Fruit fly (Drosophila melanogaster) whole organism, embryonic: ENCODE measurements around the gene CG17027.
A peak's percentile ranks its signal among the peaks of the same experiment; 100 is the strongest.

ENCODE experiments used
- Aef1 ChIP-seq: fragments of 200-800 bp; sonication (Bioruptor generic); IDR thresholded peaks from 3 replicates; pipeline ENCODE4 v1.3.6; 2022; ENCODE audit warnings: missing biosample characterization, missing genetic modification characterization
- Asciz ChIP-seq: fragments of 200-800 bp; sonication (Bioruptor generic); optimal IDR thresholded peaks from 2 replicates; lab custom pipeline; 2017; ENCODE audit warnings: missing biosample characterization, mild to moderate bottlenecking, missing genetic modification characterization, missing genetic modification reagents
- B-H2 ChIP-seq: fragments of 200-800 bp; sonication (Bioruptor generic); optimal IDR thresholded peaks from 2 replicates; lab custom pipeline; 2018; ENCODE audit warnings: missing biosample characterization, mild to moderate bottlenecking, missing genetic modification characterization
- CG12299 ChIP-seq: fragments of 200-800 bp; sonication (Bioruptor generic); optimal IDR thresholded peaks from 2 replicates; lab custom pipeline; 2018; ENCODE audit warnings: missing biosample characterization, mild to moderate bottlenecking, missing genetic modification characterization
- CG13123 ChIP-seq: fragments of 200-800 bp; sonication (Bioruptor generic); optimal IDR thresholded peaks from 2 replicates; lab custom pipeline; 2016; ENCODE audit warnings: missing biosample characterization, missing genetic modification characterization
- CG13287 ChIP-seq: fragments of 200-800 bp; sonication (Bioruptor generic); IDR thresholded peaks from 2 replicates; pipeline ENCODE4 v1.3.6; 2022; ENCODE audit warnings: missing biosample characterization, missing genetic modification characterization; ENCODE audit not compliant: partially characterized antibody
- CG14965 ChIP-seq: fragments of 200-800 bp; sonication (Bioruptor generic); optimal IDR thresholded peaks from 2 replicates; lab custom pipeline; 2016; ENCODE audit warnings: missing biosample characterization, missing genetic modification characterization, borderline replicate concordance
- CG17385 ChIP-seq: fragments of 200-800 bp; sonication (Bioruptor generic); optimal IDR thresholded peaks from 3 replicates; lab custom pipeline; 2018; ENCODE audit warnings: missing biosample characterization, mild to moderate bottlenecking, missing genetic modification characterization
- CG18011 ChIP-seq: fragments of 200-800 bp; sonication (Bioruptor generic); optimal IDR thresholded peaks from 2 replicates; lab custom pipeline; 2017; ENCODE audit warnings: missing biosample characterization, missing genetic modification characterization, mild to moderate bottlenecking, moderate library complexity, missing genotype
- CG30403 ChIP-seq: fragments of 200-800 bp; sonication (Bioruptor generic); optimal IDR thresholded peaks from 3 replicates; lab custom pipeline; 2016; ENCODE audit warnings: missing biosample characterization, missing genetic modification characterization
- CG4820 ChIP-seq: fragments of 200-800 bp; sonication (Bioruptor generic); optimal IDR thresholded peaks from 3 replicates; lab custom pipeline; 2016; ENCODE audit warnings: missing biosample characterization, missing genetic modification characterization
- CG4854 ChIP-seq: fragments of 200-800 bp; sonication (Bioruptor generic); optimal IDR thresholded peaks from 2 replicates; lab custom pipeline; 2016; ENCODE audit warnings: missing biosample characterization, missing genetic modification characterization, inconsistent platforms
- CG5245 ChIP-seq: fragments of 200-800 bp; sonication (Bioruptor generic); optimal IDR thresholded peaks from 3 replicates; lab custom pipeline; 2016; ENCODE audit warnings: missing biosample characterization, missing genetic modification characterization
- CG6654 ChIP-seq: fragments of 200-800 bp; sonication (Bioruptor generic); optimal IDR thresholded peaks from 2 replicates; lab custom pipeline; 2017; ENCODE audit warnings: missing biosample characterization, mild to moderate bottlenecking, missing genetic modification characterization
- CG6791 ChIP-seq: fragments of 200-800 bp; sonication (Bioruptor generic); IDR thresholded peaks from 3 replicates; pipeline ENCODE4 v1.3.6; 2022; ENCODE audit warnings: missing biosample characterization, missing genetic modification characterization; ENCODE audit not compliant: partially characterized antibody
- CG6813 ChIP-seq: fragments of 200-800 bp; sonication (Bioruptor generic); optimal IDR thresholded peaks from 2 replicates; lab custom pipeline; 2017; ENCODE audit warnings: missing biosample characterization, missing genetic modification characterization, mild to moderate bottlenecking, moderate library complexity, missing genetic modification reagents
- Chrac-16 ChIP-seq: fragments of 200-800 bp; sonication (Bioruptor generic); optimal IDR thresholded peaks from 3 replicates; lab custom pipeline; 2016; ENCODE audit warnings: missing biosample characterization, missing genetic modification characterization
- CrebB ChIP-seq: fragments of 200-800 bp; sonication (Bioruptor generic); optimal IDR thresholded peaks from 3 replicates; lab custom pipeline; 2018; ENCODE audit warnings: missing biosample characterization, mild to moderate bottlenecking, missing genetic modification characterization
- Dek ChIP-seq: fragments of 200-800 bp; sonication (Bioruptor generic); optimal IDR thresholded peaks from 3 replicates; lab custom pipeline; 2019; ENCODE audit warnings: missing biosample characterization, mild to moderate bottlenecking, missing genetic modification characterization, moderate library complexity
- Doc2 ChIP-seq: fragments of 200-800 bp; sonication (Bioruptor generic); IDR thresholded peaks from 2 replicates; pipeline ENCODE4 v1.3.6; 2022; ENCODE audit warnings: missing biosample characterization, missing genetic modification characterization
- Fer3 ChIP-seq: fragments of 200-800 bp; sonication (Bioruptor generic); optimal IDR thresholded peaks from 2 replicates; lab custom pipeline; 2018; ENCODE audit warnings: missing biosample characterization, mild to moderate bottlenecking, missing genetic modification characterization, moderate library complexity
- HLH4C ChIP-seq: fragments of 200-800 bp; sonication (Bioruptor generic); IDR thresholded peaks from 3 replicates; pipeline ENCODE4 v1.3.6; 2022; ENCODE audit warnings: missing biosample characterization, missing genetic modification characterization; ENCODE audit not compliant: partially characterized antibody
- Hey ChIP-seq: fragments of 200-800 bp; sonication (Bioruptor generic); optimal IDR thresholded peaks from 3 replicates; lab custom pipeline; 2018; ENCODE audit warnings: missing biosample characterization, mild to moderate bottlenecking, missing genetic modification characterization
- Hr3 ChIP-seq: fragments of 200-800 bp; sonication (Bioruptor generic); optimal IDR thresholded peaks from 3 replicates; lab custom pipeline; 2016; ENCODE audit warnings: missing biosample characterization, missing genetic modification characterization
- Hr39 ChIP-seq: fragments of >200 bp; optimal IDR thresholded peaks from 2 replicates; lab custom pipeline; 2017
- NK7.1 ChIP-seq: fragments of 200-800 bp; sonication (Bioruptor generic); optimal IDR thresholded peaks from 3 replicates; lab custom pipeline; 2016; ENCODE audit warnings: missing biosample characterization, missing genetic modification characterization
- Nf-YC ChIP-seq: fragments of 200-800 bp; optimal IDR thresholded peaks from 3 replicates; lab custom pipeline; 2019; ENCODE audit warnings: missing biosample characterization, mild to moderate bottlenecking, missing genetic modification characterization, moderate library complexity
- Poxn ChIP-seq: fragments of 200-800 bp; sonication (Bioruptor generic); IDR thresholded peaks from 2 replicates; pipeline ENCODE4 v1.3.6; 2022; ENCODE audit warnings: missing biosample characterization, missing genetic modification characterization
- Spps ChIP-seq: fragments of 200-800 bp; sonication (Bioruptor generic); optimal IDR thresholded peaks from 2 replicates; lab custom pipeline; 2018; ENCODE audit warnings: missing biosample characterization, mild to moderate bottlenecking, missing genetic modification characterization
- Trl ChIP-seq, 3 experiments: fragments of >200 bp in 2 of 3; fragments of 200-800 bp in 1 of 3; sonication (Bioruptor generic) in 1 of 3; optimal IDR thresholded peaks; 2 replicates in 1 of 3; 3 replicates in 2 of 3; lab custom pipeline; 2016 to 2017; ENCODE audit warnings: missing biosample characterization in 1 of 3, missing genetic modification characterization in 1 of 3
- Vsx1 ChIP-seq: fragments of 200-800 bp; sonication (Bioruptor generic); optimal IDR thresholded peaks from 2 replicates; lab custom pipeline; 2017; ENCODE audit warnings: missing biosample characterization, mild to moderate bottlenecking, missing genetic modification characterization, missing genetic modification reagents
- br ChIP-seq: fragments of >200 bp; optimal IDR thresholded peaks from 2 replicates; lab custom pipeline; 2017
- btn ChIP-seq: fragments of 200-800 bp; sonication (Bioruptor generic); optimal IDR thresholded peaks from 2 replicates; lab custom pipeline; 2016; ENCODE audit warnings: missing biosample characterization, missing genetic modification characterization
- chinmo ChIP-seq: fragments of 200-800 bp; sonication (Bioruptor generic); IDR thresholded peaks from 4 replicates; pipeline ENCODE4 v1.3.6; 2022; ENCODE audit warnings: missing biosample characterization, missing genetic modification characterization; ENCODE audit not compliant: partially characterized antibody
- dati ChIP-seq: fragments of 200-800 bp; sonication (Bioruptor generic); IDR thresholded peaks from 2 replicates; pipeline ENCODE4 v1.3.6; 2022; ENCODE audit warnings: missing biosample characterization, missing genetic modification characterization
- dimm ChIP-seq: fragments of 200-800 bp; sonication (Bioruptor generic); IDR thresholded peaks from 2 replicates; pipeline ENCODE4 v1.3.6; 2022; ENCODE audit warnings: missing biosample characterization, missing genetic modification characterization
- dmrt11E ChIP-seq: fragments of 200-800 bp; sonication (Bioruptor generic); optimal IDR thresholded peaks from 3 replicates; lab custom pipeline; 2018; ENCODE audit warnings: missing biosample characterization, mild to moderate bottlenecking, missing genetic modification characterization, moderate library complexity
- ems ChIP-seq: fragments of 200-800 bp; sonication (Bioruptor generic); optimal IDR thresholded peaks from 3 replicates; lab custom pipeline; 2016; ENCODE audit warnings: missing biosample characterization, missing genetic modification characterization
- eyg ChIP-seq: fragments of 200-800 bp; sonication (Bioruptor generic); optimal IDR thresholded peaks from 3 replicates; lab custom pipeline; 2016; ENCODE audit warnings: missing biosample characterization, missing genetic modification characterization
- gro ChIP-seq: fragments of 200-800 bp; sonication (Bioruptor generic); optimal IDR thresholded peaks from 2 replicates; lab custom pipeline; 2016; ENCODE audit warnings: missing biosample characterization, missing genetic modification characterization
- hb ChIP-seq: fragments of 200-800 bp; sonication (Bioruptor generic); IDR thresholded peaks from 3 replicates; pipeline ENCODE4 v1.3.6; 2022; ENCODE audit warnings: missing biosample characterization, missing genetic modification characterization; ENCODE audit not compliant: partially characterized antibody
- jumu ChIP-seq: fragments of 200-800 bp; sonication (Bioruptor generic); optimal IDR thresholded peaks from 3 replicates; lab custom pipeline; 2016; ENCODE audit warnings: missing biosample characterization, missing genetic modification characterization
- klu ChIP-seq: fragments of 200-800 bp; sonication (Bioruptor generic); IDR thresholded peaks from 2 replicates; pipeline ENCODE4 v1.3.6; 2022; ENCODE audit warnings: missing biosample characterization, missing genetic modification characterization
- kni ChIP-seq: fragments of 200-800 bp; sonication (Bioruptor generic); optimal IDR thresholded peaks from 3 replicates; lab custom pipeline; 2017; ENCODE audit warnings: mild to moderate bottlenecking, missing biosample characterization, missing genetic modification reagents, missing genetic modification characterization
- lov ChIP-seq, 2 experiments: fragments of 200-800 bp in 1 of 2; fragments of >200 bp in 1 of 2; sonication (Bioruptor generic) in 1 of 2; IDR thresholded peaks in 1 of 2; optimal IDR thresholded peaks in 1 of 2; 2 replicates in 1 of 2; 3 replicates in 1 of 2; pipeline versions ENCODE4 v1.3.6 to Lab custom; 2017 to 2022; ENCODE audit warnings: missing biosample characterization in 1 of 2, missing genetic modification characterization in 1 of 2
- pb ChIP-seq: fragments of 200-800 bp; sonication (Bioruptor generic); optimal IDR thresholded peaks from 3 replicates; lab custom pipeline; 2016; ENCODE audit warnings: missing biosample characterization, missing genetic modification characterization
- ranshi ChIP-seq: fragments of 200-800 bp; sonication (Bioruptor generic); IDR thresholded peaks from 2 replicates; pipeline ENCODE4 v1.3.6; 2022; ENCODE audit warnings: missing biosample characterization, missing genetic modification characterization
- sens-2 ChIP-seq: fragments of 200-800 bp; sonication (Bioruptor generic); IDR thresholded peaks from 2 replicates; pipeline ENCODE4 v1.3.6; 2022; ENCODE audit warnings: missing biosample characterization, missing genetic modification characterization
- seq ChIP-seq: fragments of 200-800 bp; sonication (Bioruptor generic); IDR thresholded peaks from 2 replicates; pipeline ENCODE4 v1.3.6; 2022; ENCODE audit warnings: missing biosample characterization, missing genetic modification characterization
- toy ChIP-seq: fragments of 200-800 bp; sonication (Bioruptor generic); IDR thresholded peaks from 2 replicates; pipeline ENCODE4 v1.3.6; 2022; ENCODE audit warnings: missing biosample characterization, missing genetic modification characterization
- trh ChIP-seq: fragments of 200-800 bp; sonication (Bioruptor generic); optimal IDR thresholded peaks from 2 replicates; lab custom pipeline; 2016; ENCODE audit warnings: missing biosample characterization, missing genetic modification characterization

Gene CG17027

dm6 chr3L:16027163-16027633 is 47.3 kb downstream of the CG17027 start (continued):
- no peak for TF ChIP-seq br (lab: Kevin White, UChicago)
- TF ChIP-seq sens-2: peak; percentile 47; the same call in 1 of the 2 replicates
- TF ChIP-seq Vsx1 (GFP tag; lab: Kevin White, UChicago): peak; percentile 81
- no peak for TF ChIP-seq Nf-YC (tag; lab: Kevin White, UChicago)
- peak; percentile 87 for TF ChIP-seq kni
- TF ChIP-seq CG17385 (GFP tag; lab: Kevin White, UChicago): peak; percentile 16
- no peak for TF ChIP-seq CG30403 (GFP tag; lab: Kevin White, UChicago)
- TF ChIP-seq btn: peak; percentile 20
- TF ChIP-seq Hey (tag; lab: Kevin White, UChicago): no peak
- no peak for TF ChIP-seq toy
- no peak for TF ChIP-seq seq
- TF ChIP-seq trh (GFP tag; lab: Kevin White, UChicago): no peak
- TF ChIP-seq CG14965 (GFP tag; lab: Kevin White, UChicago): no peak
- no peak for TF ChIP-seq lov (optimal IDR thresholded peaks at IDR 0.05; lab: Kevin White, UChicago)
- TF ChIP-seq lov (GFP tag; IDR thresholded peaks at IDR 0.05; lab: Robert Waterston, UW): no peak
- no peak for TF ChIP-seq pb (GFP tag; lab: Kevin White, UChicago)
- peak; percentile 54 for TF ChIP-seq gro
- no peak for TF ChIP-seq eyg (GFP tag; lab: Kevin White, UChicago)
- no peak for TF ChIP-seq CG6654 (GFP tag; lab: Kevin White, UChicago)
- no peak for TF ChIP-seq dimm (GFP tag; lab: Robert Waterston, UW)
- no peak for TF ChIP-seq klu
- peak; percentile 78 for TF ChIP-seq CG6813 (GFP tag; lab: Kevin White, UChicago)
- no peak for TF ChIP-seq Poxn (GFP tag; lab: Robert Waterston, UW)
- TF ChIP-seq CG5245: no peak
- peak; percentile 9 for TF ChIP-seq CG18011 (GFP tag; lab: Kevin White, UChicago)
- TF ChIP-seq Trl (optimal IDR thresholded peaks at IDR 0.05; lab: Kevin White, UChicago): no peak
- TF ChIP-seq Trl (GFP tag; optimal IDR thresholded peaks at IDR 0.05; lab: Kevin White, UChicago): peak; percentile 48
- no peak for TF ChIP-seq Aef1 (GFP tag; lab: Robert Waterston, UW)
- peak; percentile 13 for TF ChIP-seq ems (GFP tag; lab: Kevin White, UChicago)
- TF ChIP-seq CG12299 (tag; lab: Kevin White, UChicago): no peak
- no peak for TF ChIP-seq Hr39 (lab: Kevin White, UChicago)
- no peak for TF ChIP-seq Chrac-16 (GFP tag; lab: Kevin White, UChicago)
- TF ChIP-seq B-H2 (GFP tag; lab: Kevin White, UChicago): no peak
- no peak for TF ChIP-seq HLH4C (GFP tag; lab: Robert Waterston, UW)
- TF ChIP-seq CG13123 (GFP tag; lab: Kevin White, UChicago): no peak
- TF ChIP-seq NK7.1 (GFP tag; lab: Kevin White, UChicago): no peak
- TF ChIP-seq dmrt11E: peak; percentile 43
- no peak for TF ChIP-seq hb (GFP tag; lab: Robert Waterston, UW)
- no peak for TF ChIP-seq dati (GFP tag; lab: Robert Waterston, UW)
- no peak for TF ChIP-seq CrebB (tag; lab: Kevin White, UChicago)
- TF ChIP-seq CG6791 (GFP tag; lab: Robert Waterston, UW): no peak
- TF ChIP-seq Fer3 (tag; lab: Kevin White, UChicago): no peak
- no peak; the same call in 1 of the 2 replicates for TF ChIP-seq CG13287 (GFP tag; lab: Robert Waterston, UW)
- no peak for TF ChIP-seq Doc2
- no peak for TF ChIP-seq jumu (GFP tag; lab: Kevin White, UChicago)
- no peak for TF ChIP-seq ranshi (GFP tag; lab: Robert Waterston, UW)
- no peak for TF ChIP-seq CG4854
- peak; percentile 69; the same call in 1 of the 4 replicates for TF ChIP-seq chinmo (GFP tag; lab: Robert Waterston, UW)
- TF ChIP-seq Dek (tag; lab: Kevin White, UChicago): no peak
- peak; percentile 8 for TF ChIP-seq Spps (tag; lab: Kevin White, UChicago)
- no peak for TF ChIP-seq Hr3 (GFP tag; lab: Kevin White, UChicago)
- TF ChIP-seq Asciz (GFP tag; lab: Kevin White, UChicago): peak; percentile 78
- peak; percentile 35 for TF ChIP-seq CG4820 (GFP tag; lab: Kevin White, UChicago)
